Fruit fly (Drosophila melanogaster): ENCODE measurements around the gene S6kII.

dm6 chrX:22502225-22502624 is 27.5 kb upstream of the S6kII start:
- TF ChIP-seq CG14711 (tag; optimal IDR thresholded peaks at IDR 0.05) (no peak), CG11617 (GFP tag; optimal IDR thresholded peaks at IDR 0.05) (no peak), Mnt (GFP tag; optimal IDR thresholded peaks at IDR 0.05) (no peak), kay (GFP tag; ENCODE audit: borderline replicate concordance) (no peak), tj (GFP tag; optimal IDR thresholded peaks at IDR 0.05) (no peak), bab1 (GFP tag; optimal IDR thresholded peaks at IDR 0.05) (no peak), CG7101 (tag; optimal IDR thresholded peaks at IDR 0.05) (no peak), CG1620 (GFP tag; optimal IDR thresholded peaks at IDR 0.05) (no peak), CG33017 (tag; optimal IDR thresholded peaks at IDR 0.05) (no peak), CG7045 (GFP tag; optimal IDR thresholded peaks at IDR 0.05) (no peak), cnc (optimal IDR thresholded peaks at IDR 0.05) (no peak), toe (GFP tag; optimal IDR thresholded peaks at IDR 0.05) (no peak), Clk (GFP tag; optimal IDR thresholded peaks at IDR 0.05) (no peak)
